Worm (Caenorhabditis elegans) whole organism, L4 larva: ENCODE data around the gene str-86.

Source experiments
- F26F4.8 ChIP-seq: fragments of 200-800 bp; sonication (Bioruptor generic); conservative IDR thresholded peaks from 2 replicates; pipeline ENCODE4 v1.3.6; 2022; ENCODE audit warnings: missing genetic modification characterization, missing compliant biosample characterization
- F44E2.7 ChIP-seq: fragments of 200-800 bp; sonication (Bioruptor generic); IDR thresholded peaks from 2 replicates; pipeline ENCODE4 v2.1.2; 2022; ENCODE audit warnings: missing genetic modification characterization, missing compliant biosample characterization
- R02D3.7 ChIP-seq: fragments of 150-350 bp; sonication (generic microtip); optimal IDR thresholded peaks from 3 replicates; lab custom pipeline; 2014; ENCODE audit warnings: missing biosample characterization, missing genetic modification characterization
- T20F7.1 ChIP-seq: fragments of 200-800 bp; sonication (Bioruptor generic); optimal IDR thresholded peaks from 2 replicates; lab custom pipeline; 2018; ENCODE audit warnings: mild to moderate bottlenecking, missing genetic modification characterization, missing compliant biosample characterization
- ZK337.2 ChIP-seq: fragments of 200-800 bp; sonication (Bioruptor generic); IDR thresholded peaks from 2 replicates; pipeline ENCODE4 v1.3.6; 2022; ENCODE audit warnings: missing genetic modification reagents, missing genetic modification characterization, missing compliant biosample characterization
- ZK546.5 ChIP-seq, 2 experiments: sonication (generic microtip); optimal IDR thresholded peaks; 2 replicates each; lab custom pipeline; 2017; ENCODE audit warnings: missing biosample characterization in 2 of 2, missing genetic modification characterization in 2 of 2
- aha-1 ChIP-seq: fragments of 150-350 bp; peaks from one replicate; lab custom pipeline; 2014; ENCODE audit warnings: missing biosample characterization, missing genetic modification characterization
- aly-2 ChIP-seq: sonication (generic microtip); optimal IDR thresholded peaks from 2 replicates; lab custom pipeline; 2018; ENCODE audit warnings: missing biosample characterization, missing genetic modification characterization
- ama-1 ChIP-seq: fragments of 150-350 bp; optimal IDR thresholded peaks from 2 replicates; lab custom pipeline; 2014; ENCODE audit warnings: inconsistent platforms, mixed read lengths
- ceh-32 ChIP-seq: sonication (generic microtip); optimal IDR thresholded peaks from 2 replicates; lab custom pipeline; 2016; ENCODE audit warnings: mild to moderate bottlenecking, missing genetic modification characterization, missing compliant biosample characterization; ENCODE audit not compliant: poor library complexity
- ceh-44 ChIP-seq: fragments of 200-800 bp; sonication (Bioruptor generic); IDR thresholded peaks from 2 replicates; pipeline ENCODE4 v1.3.6; 2022; ENCODE audit warnings: missing genetic modification reagents, missing genetic modification characterization, missing compliant biosample characterization
- ceh-62 ChIP-seq: sonication (generic microtip); optimal IDR thresholded peaks from 2 replicates; lab custom pipeline; 2017; ENCODE audit warnings: missing biosample characterization, missing genetic modification characterization
- ces-1 ChIP-seq: fragments of 150-350 bp; sonication (generic microtip); optimal IDR thresholded peaks from 4 replicates; lab custom pipeline; 2014; ENCODE audit warnings: missing biosample characterization, missing genetic modification reagents, missing genetic modification characterization
- daf-16 ChIP-seq, 3 experiments: sonication (generic microtip); optimal IDR thresholded peaks; 2 replicates each; lab custom pipeline; 2016 to 2017; ENCODE audit warnings: missing genetic modification characterization in 3 of 3, missing genetic modification reagents in 3 of 3, mild to moderate bottlenecking in 2 of 3, missing compliant biosample characterization in 2 of 3, missing biosample characterization in 1 of 3, moderate library complexity in 1 of 3
- dmd-6 ChIP-seq: fragments of 200-800 bp; sonication (Bioruptor generic); IDR thresholded peaks from 2 replicates; pipeline ENCODE4 v1.3.6; 2022; ENCODE audit warnings: missing genetic modification reagents, missing genetic modification characterization, missing compliant biosample characterization
- dmd-8 ChIP-seq: fragments of 200-800 bp; sonication (Bioruptor generic); IDR thresholded peaks from 2 replicates; pipeline ENCODE4 v1.3.6; 2022; ENCODE audit warnings: missing genetic modification characterization, missing compliant biosample characterization
- egl-27 ChIP-seq: sonication (generic microtip); optimal IDR thresholded peaks from 3 replicates; lab custom pipeline; 2017; ENCODE audit warnings: missing biosample characterization, missing genetic modification reagents, missing genetic modification characterization
- hlh-11 ChIP-seq: fragments of 200-800 bp; sonication (Bioruptor generic); optimal IDR thresholded peaks from 2 replicates; lab custom pipeline; 2018; ENCODE audit warnings: mild to moderate bottlenecking, missing genetic modification characterization, missing compliant biosample characterization
- hlh-30 ChIP-seq: sonication (generic microtip); optimal IDR thresholded peaks from 2 replicates; lab custom pipeline; 2017; ENCODE audit warnings: antibody characterized with exemption, mild to moderate bottlenecking, missing genetic modification characterization, missing compliant biosample characterization; ENCODE audit not compliant: insufficient read depth
- hmg-1.1 ChIP-seq: fragments of 200-800 bp; sonication (Bioruptor generic); IDR thresholded peaks from 2 replicates; pipeline ENCODE4 v1.3.6; 2022; ENCODE audit warnings: missing genetic modification reagents, missing genetic modification characterization, missing compliant biosample characterization
- lim-7 ChIP-seq: fragments of 200-800 bp; sonication (Bioruptor generic); IDR thresholded peaks from 2 replicates; pipeline ENCODE4 v1.3.6; 2022; ENCODE audit warnings: missing genetic modification characterization, missing compliant biosample characterization
- lin-38 ChIP-seq: fragments of 200-800 bp; sonication (Bioruptor generic); IDR thresholded peaks from 2 replicates; pipeline ENCODE4 v1.3.6; 2022; ENCODE audit warnings: missing genetic modification reagents, missing genetic modification characterization, missing compliant biosample characterization
- lsy-2 ChIP-seq, 2 experiments: fragments of 150-350 bp in 1 of 2; sonication (generic microtip) in 1 of 2; optimal IDR thresholded peaks; 2 replicates each; lab custom pipeline; 2014 to 2017; ENCODE audit warnings: missing biosample characterization in 2 of 2, missing genetic modification characterization in 2 of 2
- mep-1 ChIP-seq: fragments of 150-350 bp; sonication (generic microtip); optimal IDR thresholded peaks from 3 replicates; lab custom pipeline; 2014; ENCODE audit warnings: missing biosample characterization, missing genetic modification characterization
- mes-2 ChIP-seq: sonication (generic microtip); optimal IDR thresholded peaks from 2 replicates; lab custom pipeline; 2016; ENCODE audit warnings: missing genotype, mild to moderate bottlenecking, missing genetic modification characterization, missing compliant biosample characterization; ENCODE audit not compliant: poor library complexity, severe bottlenecking
- mxl-3 ChIP-seq: fragments of 200-800 bp; sonication (Bioruptor generic); optimal IDR thresholded peaks from 2 replicates; lab custom pipeline; 2018; ENCODE audit warnings: mild to moderate bottlenecking, missing genetic modification characterization, missing compliant biosample characterization
- nhr-25 ChIP-seq: sonication (generic microtip); optimal IDR thresholded peaks from 2 replicates; lab custom pipeline; 2017; ENCODE audit warnings: missing genetic modification characterization, mild to moderate bottlenecking, missing compliant biosample characterization, antibody characterized with exemption, moderate library complexity, borderline replicate concordance; ENCODE audit not compliant: insufficient read depth
- nhr-28 ChIP-seq: fragments of 150-350 bp; optimal IDR thresholded peaks from 2 replicates; lab custom pipeline; 2014; ENCODE audit warnings: missing biosample characterization, missing genetic modification characterization
- nhr-77 ChIP-seq: fragments of 150-350 bp; optimal IDR thresholded peaks from 2 replicates; lab custom pipeline; 2014; ENCODE audit warnings: missing biosample characterization, missing genetic modification characterization
- php-3 ChIP-seq: fragments of 200-800 bp; sonication (Bioruptor generic); IDR thresholded peaks from 2 replicates; pipeline ENCODE4 v1.3.6; 2022; ENCODE audit warnings: missing genetic modification reagents, missing genetic modification characterization, missing compliant biosample characterization
- pqm-1 ChIP-seq: sonication (generic microtip); optimal IDR thresholded peaks from 2 replicates; lab custom pipeline; 2017; ENCODE audit warnings: missing biosample characterization, missing genetic modification characterization
- sdz-12 ChIP-seq: fragments of 200-800 bp; sonication (Bioruptor generic); optimal IDR thresholded peaks from 2 replicates; lab custom pipeline; 2018; ENCODE audit warnings: mild to moderate bottlenecking, missing genetic modification characterization, missing compliant biosample characterization
- set-16 ChIP-seq: fragments of 200-800 bp; sonication (Bioruptor generic); IDR thresholded peaks from 2 replicates; pipeline ENCODE4 v1.3.6; 2022; ENCODE audit warnings: missing genetic modification reagents, missing genetic modification characterization, missing compliant biosample characterization
- unc-39 ChIP-seq: sonication (generic microtip); optimal IDR thresholded peaks from 2 replicates; lab custom pipeline; 2017; ENCODE audit warnings: missing biosample characterization, missing genetic modification characterization
- unc-62 ChIP-seq, 3 experiments: fragments of 150-350 bp in 1 of 3; sonication (generic microtip); optimal IDR thresholded peaks in 2 of 3; peaks in 1 of 3; 1 replicate in 1 of 3; 2 replicates in 2 of 3; lab custom pipeline; 2014 to 2017; ENCODE audit warnings: missing biosample characterization in 3 of 3, missing genetic modification characterization in 3 of 3, missing genetic modification reagents in 3 of 3, missing genotype in 1 of 3
- zag-1 ChIP-seq: fragments of 150-350 bp; optimal IDR thresholded peaks from 2 replicates; lab custom pipeline; 2014; ENCODE audit warnings: missing biosample characterization, missing genetic modification characterization

str-86 gene

DNA sequence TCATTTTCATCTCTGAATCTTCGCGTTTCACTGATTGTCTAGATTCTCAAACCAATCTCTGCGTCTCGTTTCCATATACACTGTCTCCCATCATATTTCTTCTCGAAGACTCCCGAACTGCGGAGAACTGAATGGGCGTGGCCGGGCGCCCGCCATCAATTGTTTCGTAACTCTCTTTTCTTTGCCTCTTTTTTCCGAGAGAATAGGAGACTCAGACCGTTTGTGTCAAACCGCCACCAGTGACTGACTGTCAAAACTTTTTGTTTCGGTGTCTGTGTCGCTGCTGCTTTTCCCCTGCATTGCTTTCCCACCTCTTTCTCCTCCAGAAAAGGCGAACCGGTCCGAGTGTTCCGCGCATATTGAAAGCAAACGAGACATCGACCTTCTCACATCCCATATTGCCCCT is 47.3 kb downstream of the str-86 start, which contains the start of gene unc-23 (continued):
- TF ChIP-seq lim-7 (GFP tag; lab: Robert Waterston, UW) (peak; percentile 38; the same call in 1 of the 2 replicates), ces-1 (GFP tag; lab: Kevin White, UChicago) (no peak), F44E2.7 (GFP tag; lab: Robert Waterston, UW) (no peak), php-3 (GFP tag; lab: Robert Waterston, UW) (peak; percentile 90), aly-2 (tag; lab: Kevin White, UChicago) (no peak), nhr-25 (tag; lab: Kevin White, UChicago) (peak; percentile 88), mes-2 (tag; lab: Kevin White, UChicago) (peak; percentile 54), hmg-1.1 (GFP tag; lab: Robert Waterston, UW) (peak; percentile 74), lsy-2 (tag; optimal IDR thresholded peaks at IDR 0.05; lab: Kevin White, UChicago) (peak in 1 of 2 experiments; percentile 71), dmd-8 (GFP tag; lab: Robert Waterston, UW) (no peak), T20F7.1 (GFP tag; lab: Kevin White, UChicago) (peak; percentile 45), nhr-77 (tag; lab: Kevin White, UChicago) (peak; percentile 73), ceh-32 (tag; lab: Kevin White, UChicago) (no peak), R02D3.7 (tag; lab: Kevin White, UChicago) (no peak), ZK546.5 (tag; optimal IDR thresholded peaks at IDR 0.05; lab: Kevin White, UChicago) (no peak), hlh-11 (tag; lab: Kevin White, UChicago) (peak; percentile 97), zag-1 (tag; lab: Kevin White, UChicago) (no peak), sdz-12 (GFP tag; lab: Kevin White, UChicago) (no peak), F26F4.8 (GFP tag; lab: Robert Waterston, UW) (no peak)

DNA sequence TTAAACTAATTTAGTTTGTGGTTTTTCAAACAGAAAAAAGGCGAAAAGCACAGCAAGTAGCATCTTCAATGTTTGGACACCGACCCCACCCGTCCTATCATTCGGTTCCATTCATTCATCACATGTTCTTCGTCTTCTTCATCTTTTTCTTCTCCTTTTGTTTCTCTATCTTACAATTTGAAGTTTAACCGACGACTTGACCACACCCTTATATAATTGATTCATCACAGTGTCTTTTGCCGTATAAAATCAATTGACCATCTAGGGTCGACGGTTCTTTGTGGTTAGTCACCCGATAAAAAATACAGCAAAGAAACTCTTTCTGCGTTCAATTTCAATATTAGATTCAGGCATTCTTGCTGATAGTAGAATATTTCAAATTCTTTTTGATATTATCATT is 48.4 kb downstream of the str-86 start:
- TF ChIP-seq unc-62 (GFP tag; optimal IDR thresholded peaks at IDR 0.05 in 1 of 2; lab: Kevin White, UChicago) (peak in 1 of 2 experiments; percentile 75), unc-62 (tag; optimal IDR thresholded peaks at IDR 0.05; lab: Kevin White, UChicago) (no peak), aha-1 (peak; percentile 55), lin-38 (GFP tag; lab: Robert Waterston, UW) (0 out of 2 replicates have a peak, but pooled peaks have one; percentile 4), mes-2 (tag; lab: Kevin White, UChicago) (peak; percentile 26), mep-1 (tag; lab: Kevin White, UChicago) (peak; percentile 56), nhr-28 (peak; percentile 73), mxl-3 (GFP tag; lab: Kevin White, UChicago) (peak; percentile 23), dmd-6 (GFP tag; lab: Robert Waterston, UW) (peak; percentile 24; the same call in 1 of the 2 replicates), ZK337.2 (GFP tag; lab: Robert Waterston, UW) (no peak), hlh-30 (tag; lab: Kevin White, UChicago) (peak; percentile 73), ceh-62 (tag; lab: Kevin White, UChicago) (no peak), egl-27 (tag; lab: Kevin White, UChicago) (no peak), T20F7.1 (GFP tag; lab: Kevin White, UChicago) (no peak), set-16 (GFP tag; lab: Robert Waterston, UW) (no peak), unc-39 (no peak), hlh-11 (tag; lab: Kevin White, UChicago) (peak; percentile 67), pqm-1 (tag; lab: Kevin White, UChicago) (peak; percentile 57), ama-1 (lab: Kevin White, UChicago) (peak; percentile 56)

DNA sequence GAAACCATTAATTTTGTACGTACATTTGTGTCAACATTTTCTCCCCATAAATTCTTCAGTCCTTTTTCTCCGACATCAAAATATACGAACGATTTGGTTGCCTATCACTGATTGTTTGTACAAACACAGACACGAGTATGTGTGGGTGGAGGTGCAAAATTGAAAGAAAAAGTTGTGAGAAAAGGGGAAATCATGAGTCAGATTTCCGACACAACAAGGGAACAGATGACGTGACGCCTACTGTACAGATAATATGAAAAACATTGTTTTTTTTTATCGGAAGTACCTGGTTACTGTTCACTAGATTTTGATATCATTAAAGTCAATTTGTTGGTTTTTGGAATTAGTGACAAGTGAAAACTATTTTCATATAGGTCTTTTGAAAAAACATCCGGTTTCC is 49.2 kb downstream of the str-86 start:
- peak; percentile 47 for TF ChIP-seq hlh-30 (tag; lab: Kevin White, UChicago)
- TF ChIP-seq ceh-44 (GFP tag; lab: Robert Waterston, UW) = no peak
- no peak for TF ChIP-seq daf-16 (GFP tag; optimal IDR thresholded peaks at IDR 0.05; lab: Kevin White, UChicago)
- TF ChIP-seq daf-16 (tag; optimal IDR thresholded peaks at IDR 0.05; lab: Kevin White, UChicago) = peak; percentile 35
- no peak for TF ChIP-seq sdz-12 (GFP tag; lab: Kevin White, UChicago)
- TF ChIP-seq, all 104 proteins: peak for 2
